Worm (Caenorhabditis elegans): ENCODE data around the gene gfat-1.

DNA sequence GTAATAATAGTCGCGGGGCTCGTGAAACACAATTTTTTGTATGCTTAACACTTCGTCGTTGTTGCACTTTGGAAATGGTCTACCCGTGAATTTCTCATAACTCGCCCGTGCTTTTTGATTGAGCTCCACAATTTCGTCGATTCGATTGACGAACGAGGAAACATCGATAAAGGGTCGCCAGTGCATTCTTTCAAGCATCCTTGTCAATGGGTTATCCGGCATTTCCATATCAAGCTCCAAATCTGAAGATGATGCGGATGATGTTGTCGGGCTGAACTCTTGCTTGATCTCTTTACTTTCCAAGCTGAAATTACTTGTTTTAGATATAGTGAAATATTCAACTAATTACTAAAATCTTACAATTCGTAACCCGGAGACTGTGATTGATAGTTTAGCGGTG lies 32.7 kb upstream of the gfat-1 start:
- TF ChIP-seq eyg-1 (tag; optimal IDR thresholded peaks at IDR 0.05) = no peak
- no peak for TF ChIP-seq zip-5 (tag; optimal IDR thresholded peaks at IDR 0.05)
- TF ChIP-seq sox-4 (tag; optimal IDR thresholded peaks at IDR 0.05) = no peak
- no peak for TF ChIP-seq che-1 (tag; optimal IDR thresholded peaks at IDR 0.05)
- no peak for TF ChIP-seq ama-1 (optimal IDR thresholded peaks at IDR 0.05)
